Worm (Caenorhabditis elegans) whole organism, L4 larva: ENCODE measurements around the gene scl-5.

Experiments
- D1046.2 ChIP-seq: fragments of 200-800 bp; sonication (Bioruptor generic); IDR thresholded peaks from 2 replicates; pipeline ENCODE4 v1.3.6; 2022; ENCODE audit warnings: missing genetic modification characterization, missing compliant biosample characterization
- F37D6.2 ChIP-seq: sonication (generic microtip); optimal IDR thresholded peaks from 2 replicates; lab custom pipeline; 2016; ENCODE audit warnings: mild to moderate bottlenecking, missing genetic modification characterization, missing compliant biosample characterization
- F49E8.2 ChIP-seq: sonication (generic microtip); optimal IDR thresholded peaks from 2 replicates; lab custom pipeline; 2016; ENCODE audit warnings: missing compliant biosample characterization, mild to moderate bottlenecking, missing genetic modification characterization, borderline replicate concordance
- R02D3.7 ChIP-seq: fragments of 150-350 bp; sonication (generic microtip); optimal IDR thresholded peaks from 3 replicates; lab custom pipeline; 2014; ENCODE audit warnings: missing biosample characterization, missing genetic modification characterization
- T20F7.1 ChIP-seq: fragments of 200-800 bp; sonication (Bioruptor generic); optimal IDR thresholded peaks from 2 replicates; lab custom pipeline; 2018; ENCODE audit warnings: mild to moderate bottlenecking, missing genetic modification characterization, missing compliant biosample characterization
- T26A8.4 ChIP-seq: fragments of 200-800 bp; sonication (Bioruptor generic); IDR thresholded peaks from 2 replicates; pipeline ENCODE4 v1.3.6; 2022; ENCODE audit warnings: missing genetic modification characterization, missing compliant biosample characterization
- Y48G9A.11 ChIP-seq: fragments of 200-800 bp; sonication (Bioruptor generic); IDR thresholded peaks from 2 replicates; pipeline ENCODE4 v1.3.6; 2022; ENCODE audit warnings: missing genetic modification reagents, missing genetic modification characterization, missing compliant biosample characterization
- ama-1 ChIP-seq: fragments of 150-350 bp; optimal IDR thresholded peaks from 2 replicates; lab custom pipeline; 2014; ENCODE audit warnings: inconsistent platforms, mixed read lengths
- arid-1 ChIP-seq: fragments of 200-800 bp; sonication (Bioruptor generic); conservative IDR thresholded peaks from 2 replicates; pipeline ENCODE4 v1.3.6; 2022; ENCODE audit warnings: missing genetic modification reagents, missing genetic modification characterization, missing compliant biosample characterization
- ces-1 ChIP-seq: fragments of 150-350 bp; sonication (generic microtip); optimal IDR thresholded peaks from 4 replicates; lab custom pipeline; 2014; ENCODE audit warnings: missing biosample characterization, missing genetic modification reagents, missing genetic modification characterization
- cey-2 ChIP-seq: sonication (generic microtip); optimal IDR thresholded peaks from 3 replicates; lab custom pipeline; 2017; ENCODE audit warnings: missing genetic modification characterization, mild to moderate bottlenecking, missing compliant biosample characterization, antibody characterized with exemption, borderline replicate concordance; ENCODE audit not compliant: insufficient read depth
- ctbp-1 ChIP-seq: fragments of 200-800 bp; sonication (Bioruptor generic); IDR thresholded peaks from 2 replicates; pipeline ENCODE4 v1.3.6; 2022; ENCODE audit warnings: missing genetic modification reagents, missing genetic modification characterization, missing compliant biosample characterization
- daf-12 ChIP-seq: fragments of 150-350 bp; optimal IDR thresholded peaks from 2 replicates; lab custom pipeline; 2014; ENCODE audit warnings: missing biosample characterization, missing genetic modification reagents, missing genetic modification characterization
- daf-16 ChIP-seq, 3 experiments: sonication (generic microtip); optimal IDR thresholded peaks; 2 replicates each; lab custom pipeline; 2016 to 2017; ENCODE audit warnings: missing genetic modification characterization in 3 of 3, missing genetic modification reagents in 3 of 3, mild to moderate bottlenecking in 2 of 3, missing compliant biosample characterization in 2 of 3, missing biosample characterization in 1 of 3, moderate library complexity in 1 of 3
- daf-19 ChIP-seq: fragments of 200-800 bp; sonication (Bioruptor generic); conservative IDR thresholded peaks from 2 replicates; pipeline ENCODE4 v1.3.6; 2022; ENCODE audit warnings: missing genetic modification characterization, missing compliant biosample characterization
- dmd-9 ChIP-seq: fragments of 200-800 bp; sonication (Bioruptor generic); IDR thresholded peaks from 2 replicates; pipeline ENCODE4 v1.3.6; 2022; ENCODE audit warnings: missing genetic modification reagents, missing genetic modification characterization, missing compliant biosample characterization
- egl-27 ChIP-seq: sonication (generic microtip); optimal IDR thresholded peaks from 3 replicates; lab custom pipeline; 2017; ENCODE audit warnings: missing biosample characterization, missing genetic modification reagents, missing genetic modification characterization
- fkh-10 ChIP-seq: fragments of 150-350 bp; optimal IDR thresholded peaks from 2 replicates; lab custom pipeline; 2014; ENCODE audit warnings: missing biosample characterization, missing genetic modification reagents, missing genetic modification characterization
- gei-8 ChIP-seq: fragments of 200-800 bp; sonication (Bioruptor generic); optimal IDR thresholded peaks from 2 replicates; lab custom pipeline; 2018; ENCODE audit warnings: mild to moderate bottlenecking, missing genetic modification characterization, missing compliant biosample characterization
- hif-1 ChIP-seq, 2 experiments: sonication (generic microtip); optimal IDR thresholded peaks; 2 replicates each; lab custom pipeline; 2016 to 2017; ENCODE audit warnings: missing compliant biosample characterization in 2 of 2, missing genetic modification characterization in 2 of 2, missing genetic modification reagents in 2 of 2, missing genotype in 2 of 2, mild to moderate bottlenecking in 1 of 2
- hmg-1.1 ChIP-seq: fragments of 200-800 bp; sonication (Bioruptor generic); IDR thresholded peaks from 2 replicates; pipeline ENCODE4 v1.3.6; 2022; ENCODE audit warnings: missing genetic modification reagents, missing genetic modification characterization, missing compliant biosample characterization
- lim-7 ChIP-seq: fragments of 200-800 bp; sonication (Bioruptor generic); IDR thresholded peaks from 2 replicates; pipeline ENCODE4 v1.3.6; 2022; ENCODE audit warnings: missing genetic modification characterization, missing compliant biosample characterization
- lin-39 ChIP-seq: fragments of 150-350 bp; optimal IDR thresholded peaks from 2 replicates; lab custom pipeline; 2014; ENCODE audit warnings: missing biosample characterization, missing genetic modification reagents, missing genetic modification characterization
- mep-1 ChIP-seq: fragments of 150-350 bp; sonication (generic microtip); optimal IDR thresholded peaks from 3 replicates; lab custom pipeline; 2014; ENCODE audit warnings: missing biosample characterization, missing genetic modification characterization
- mes-2 ChIP-seq: sonication (generic microtip); optimal IDR thresholded peaks from 2 replicates; lab custom pipeline; 2016; ENCODE audit warnings: missing genotype, mild to moderate bottlenecking, missing genetic modification characterization, missing compliant biosample characterization; ENCODE audit not compliant: poor library complexity, severe bottlenecking
- nhr-102 ChIP-seq: sonication (generic microtip); optimal IDR thresholded peaks from 2 replicates; lab custom pipeline; 2016; ENCODE audit warnings: mild to moderate bottlenecking, missing genetic modification characterization, moderate library complexity, missing compliant biosample characterization
- nhr-111 ChIP-seq: fragments of 200-800 bp; sonication (Bioruptor generic); optimal IDR thresholded peaks from 2 replicates; lab custom pipeline; 2018; ENCODE audit warnings: mild to moderate bottlenecking, missing genetic modification characterization, missing compliant biosample characterization
- nhr-28 ChIP-seq: fragments of 150-350 bp; optimal IDR thresholded peaks from 2 replicates; lab custom pipeline; 2014; ENCODE audit warnings: missing biosample characterization, missing genetic modification characterization
- nhr-41 ChIP-seq: fragments of 200-800 bp; sonication (Bioruptor generic); IDR thresholded peaks from 2 replicates; pipeline ENCODE4 v1.3.6; 2022; ENCODE audit warnings: missing genetic modification reagents, missing genetic modification characterization, missing compliant biosample characterization
- nhr-42 ChIP-seq: fragments of 200-800 bp; sonication (Bioruptor generic); IDR thresholded peaks from 2 replicates; pipeline ENCODE4 v1.3.6; 2022; ENCODE audit warnings: missing genetic modification characterization, missing compliant biosample characterization
- nhr-48 ChIP-seq: sonication (generic microtip); optimal IDR thresholded peaks from 2 replicates; lab custom pipeline; 2016; ENCODE audit warnings: mild to moderate bottlenecking, missing genetic modification characterization, missing compliant biosample characterization
- nhr-77 ChIP-seq: fragments of 150-350 bp; optimal IDR thresholded peaks from 2 replicates; lab custom pipeline; 2014; ENCODE audit warnings: missing biosample characterization, missing genetic modification characterization
- pqm-1 ChIP-seq: sonication (generic microtip); optimal IDR thresholded peaks from 2 replicates; lab custom pipeline; 2017; ENCODE audit warnings: missing biosample characterization, missing genetic modification characterization
- sdz-12 ChIP-seq: fragments of 200-800 bp; sonication (Bioruptor generic); optimal IDR thresholded peaks from 2 replicates; lab custom pipeline; 2018; ENCODE audit warnings: mild to moderate bottlenecking, missing genetic modification characterization, missing compliant biosample characterization
- skn-1 ChIP-seq: fragments of 150-350 bp; optimal IDR thresholded peaks from 2 replicates; lab custom pipeline; 2014; ENCODE audit warnings: missing biosample characterization, missing genetic modification characterization
- spr-1 ChIP-seq: sonication (generic microtip); optimal IDR thresholded peaks from 2 replicates; lab custom pipeline; 2016; ENCODE audit warnings: mild to moderate bottlenecking, missing genetic modification characterization, missing compliant biosample characterization
- unc-62 ChIP-seq, 3 experiments: fragments of 150-350 bp in 1 of 3; sonication (generic microtip); optimal IDR thresholded peaks in 2 of 3; peaks in 1 of 3; 1 replicate in 1 of 3; 2 replicates in 2 of 3; lab custom pipeline; 2014 to 2017; ENCODE audit warnings: missing biosample characterization in 3 of 3, missing genetic modification characterization in 3 of 3, missing genetic modification reagents in 3 of 3, missing genotype in 1 of 3
- vab-7 ChIP-seq: fragments of 200-800 bp; sonication (Bioruptor generic); IDR thresholded peaks from 2 replicates; pipeline ENCODE4 v1.3.6; 2022; ENCODE audit warnings: missing genetic modification reagents, missing genetic modification characterization, missing compliant biosample characterization
- zfp-2 ChIP-seq: sonication (generic microtip); optimal IDR thresholded peaks from 2 replicates; lab custom pipeline; 2016; ENCODE audit warnings: mild to moderate bottlenecking, missing genetic modification characterization, missing compliant biosample characterization

Gene scl-5

DNA sequence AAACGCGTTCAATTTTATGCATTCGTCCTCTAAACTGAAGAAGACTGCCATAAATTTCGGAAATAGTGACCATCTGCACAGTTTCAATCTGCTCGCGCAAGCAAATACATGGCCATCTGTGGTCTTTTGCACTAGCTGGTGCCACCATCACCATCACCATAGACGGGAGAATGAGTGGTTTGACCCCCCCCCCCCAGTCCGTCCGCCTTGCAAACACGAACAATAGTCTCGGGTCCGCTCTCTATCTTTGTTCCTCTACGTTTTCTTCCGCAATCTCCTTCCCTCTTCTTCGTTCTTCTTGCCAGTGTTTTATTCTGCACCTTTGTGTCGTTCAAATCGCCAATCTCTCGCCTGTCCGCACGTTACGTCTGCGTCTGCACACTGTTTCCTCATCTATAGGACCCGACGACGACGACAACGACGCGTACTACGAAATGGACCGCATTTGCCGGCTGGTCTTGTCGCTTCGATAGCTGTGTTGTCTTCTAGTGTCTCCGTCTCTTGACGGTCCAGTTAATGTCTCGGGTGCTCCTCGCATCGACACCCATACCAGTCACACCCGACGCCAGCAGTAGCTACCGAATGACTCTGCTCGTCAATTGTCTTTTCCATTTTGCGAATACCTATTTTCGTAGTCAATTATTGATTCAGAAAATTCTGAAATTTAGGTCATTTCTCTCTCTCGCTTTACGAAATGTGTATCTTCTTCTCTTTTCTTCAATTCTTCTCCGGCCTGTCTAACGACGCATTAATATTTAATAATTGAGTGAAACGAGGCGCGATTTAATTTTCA is 33.9 kb upstream of the scl-5 start (continued):
- TF ChIP-seq mep-1 (tag; lab: Kevin White, UChicago) (peak; percentile 43), R02D3.7 (tag; lab: Kevin White, UChicago) (no peak), egl-27 (tag; lab: Kevin White, UChicago) (no peak), hmg-1.1 (peak; percentile 44; the same call in 1 of the 2 replicates), spr-1 (peak; percentile 6), vab-7 (GFP tag; lab: Robert Waterston, UW) (no peak), nhr-28 (tag; lab: Kevin White, UChicago) (peak; percentile 22), T20F7.1 (no peak), ces-1 (GFP tag; lab: Kevin White, UChicago) (no peak), sdz-12 (GFP tag; lab: Kevin White, UChicago) (no peak), F37D6.2 (tag; lab: Kevin White, UChicago) (no peak), dmd-9 (GFP tag; lab: Robert Waterston, UW) (no peak), ama-1 (lab: Kevin White, UChicago) (no peak), nhr-102 (tag; lab: Kevin White, UChicago) (no peak), arid-1 (no peak), nhr-77 (tag; lab: Kevin White, UChicago) (no peak), mes-2 (tag; lab: Kevin White, UChicago) (peak; percentile 27), nhr-42 (GFP tag; lab: Robert Waterston, UW) (0 out of 2 replicates have a peak, but pooled peaks have one; percentile 25), hif-1 (tag; optimal IDR thresholded peaks at IDR 0.05; lab: Kevin White, UChicago) (no peak), fkh-10 (GFP tag; lab: Kevin White, UChicago) (peak; percentile 3), lin-39 (no peak), daf-12 (tag; lab: Kevin White, UChicago) (no peak), F49E8.2 (tag; lab: Kevin White, UChicago) (no peak), skn-1 (tag; lab: Kevin White, UChicago) (no peak), ctbp-1 (GFP tag; lab: Robert Waterston, UW) (no peak), T26A8.4 (no peak), Y48G9A.11 (GFP tag; lab: Robert Waterston, UW) (no peak), D1046.2 (GFP tag; lab: Robert Waterston, UW) (no peak), nhr-111 (GFP tag; lab: Kevin White, UChicago) (no peak), pqm-1 (tag; lab: Kevin White, UChicago) (no peak), nhr-48 (tag; lab: Kevin White, UChicago) (no peak), zfp-2 (tag; lab: Kevin White, UChicago) (no peak), daf-19 (GFP tag; lab: Robert Waterston, UW) (no peak), unc-62 (GFP tag; optimal IDR thresholded peaks at IDR 0.05 in 1 of 2; lab: Kevin White, UChicago) (peak in 1 of 2 experiments; percentile 79), unc-62 (tag; optimal IDR thresholded peaks at IDR 0.05; lab: Kevin White, UChicago) (no peak), daf-16 (GFP tag; optimal IDR thresholded peaks at IDR 0.05; lab: Kevin White, UChicago) (no peak), daf-16 (tag; optimal IDR thresholded peaks at IDR 0.05; lab: Kevin White, UChicago) (no peak), lim-7 (no peak), gei-8 (GFP tag; lab: Kevin White, UChicago) (peak; percentile 14), nhr-41 (GFP tag; lab: Robert Waterston, UW) (no peak), cey-2 (no peak)
